Worm (Caenorhabditis elegans) whole organism, L4 larva: ENCODE data around the gene kcc-2.

Experiments
- F10B5.3 ChIP-seq: sonication (generic microtip); optimal IDR thresholded peaks from 2 replicates; lab custom pipeline; 2016; ENCODE audit warnings: mild to moderate bottlenecking, missing genetic modification characterization, missing compliant biosample characterization
- F49E8.2 ChIP-seq: sonication (generic microtip); optimal IDR thresholded peaks from 2 replicates; lab custom pipeline; 2016; ENCODE audit warnings: missing compliant biosample characterization, mild to moderate bottlenecking, missing genetic modification characterization, borderline replicate concordance
- Y5F2A.4 ChIP-seq: fragments of 200-800 bp; sonication (Bioruptor generic); optimal IDR thresholded peaks from 2 replicates; lab custom pipeline; 2018; ENCODE audit warnings: mild to moderate bottlenecking, missing genetic modification characterization, missing compliant biosample characterization
- aha-1 ChIP-seq: fragments of 150-350 bp; peaks from one replicate; lab custom pipeline; 2014; ENCODE audit warnings: missing biosample characterization, missing genetic modification characterization
- ama-1 ChIP-seq: fragments of 150-350 bp; optimal IDR thresholded peaks from 2 replicates; lab custom pipeline; 2014; ENCODE audit warnings: inconsistent platforms, mixed read lengths
- ceh-20 ChIP-seq: fragments of 200-800 bp; sonication (Bioruptor generic); IDR thresholded peaks from 2 replicates; pipeline ENCODE4 v1.3.6; 2022; ENCODE audit warnings: missing genetic modification reagents, missing genetic modification characterization, missing compliant biosample characterization
- ceh-28 ChIP-seq: fragments of 150-350 bp; optimal IDR thresholded peaks from 2 replicates; lab custom pipeline; 2014; ENCODE audit warnings: missing biosample characterization, missing genetic modification reagents, missing genetic modification characterization
- ceh-44 ChIP-seq: fragments of 200-800 bp; sonication (Bioruptor generic); IDR thresholded peaks from 2 replicates; pipeline ENCODE4 v1.3.6; 2022; ENCODE audit warnings: missing genetic modification reagents, missing genetic modification characterization, missing compliant biosample characterization
- ceh-62 ChIP-seq: sonication (generic microtip); optimal IDR thresholded peaks from 2 replicates; lab custom pipeline; 2017; ENCODE audit warnings: missing biosample characterization, missing genetic modification characterization
- ces-1 ChIP-seq: fragments of 150-350 bp; sonication (generic microtip); optimal IDR thresholded peaks from 4 replicates; lab custom pipeline; 2014; ENCODE audit warnings: missing biosample characterization, missing genetic modification reagents, missing genetic modification characterization
- daf-12 ChIP-seq: fragments of 150-350 bp; optimal IDR thresholded peaks from 2 replicates; lab custom pipeline; 2014; ENCODE audit warnings: missing biosample characterization, missing genetic modification reagents, missing genetic modification characterization
- daf-8 ChIP-seq: fragments of 200-800 bp; sonication (Bioruptor generic); IDR thresholded peaks from 2 replicates; pipeline ENCODE4 v1.3.6; 2022; ENCODE audit warnings: missing genetic modification characterization, missing compliant biosample characterization
- dmd-8 ChIP-seq: fragments of 200-800 bp; sonication (Bioruptor generic); IDR thresholded peaks from 2 replicates; pipeline ENCODE4 v1.3.6; 2022; ENCODE audit warnings: missing genetic modification characterization, missing compliant biosample characterization
- duxl-1 ChIP-seq: sonication (generic microtip); optimal IDR thresholded peaks from 2 replicates; lab custom pipeline; 2016; ENCODE audit warnings: mild to moderate bottlenecking, missing genetic modification characterization, moderate library complexity, missing compliant biosample characterization; ENCODE audit not compliant: poor library complexity
- fkh-10 ChIP-seq: fragments of 150-350 bp; optimal IDR thresholded peaks from 2 replicates; lab custom pipeline; 2014; ENCODE audit warnings: missing biosample characterization, missing genetic modification reagents, missing genetic modification characterization
- lin-15B ChIP-seq: fragments of 150-350 bp; sonication (generic microtip); optimal IDR thresholded peaks from 3 replicates; lab custom pipeline; 2014; ENCODE audit warnings: missing biosample characterization, missing genetic modification characterization
- lin-29 ChIP-seq: fragments of 200-800 bp; sonication (Bioruptor generic); IDR thresholded peaks from 2 replicates; pipeline ENCODE4 v1.3.6; 2022; ENCODE audit warnings: missing genetic modification reagents, missing genetic modification characterization, missing compliant biosample characterization
- lin-38 ChIP-seq: fragments of 200-800 bp; sonication (Bioruptor generic); IDR thresholded peaks from 2 replicates; pipeline ENCODE4 v1.3.6; 2022; ENCODE audit warnings: missing genetic modification reagents, missing genetic modification characterization, missing compliant biosample characterization
- lsy-2 ChIP-seq, 2 experiments: fragments of 150-350 bp in 1 of 2; sonication (generic microtip) in 1 of 2; optimal IDR thresholded peaks; 2 replicates each; lab custom pipeline; 2014 to 2017; ENCODE audit warnings: missing biosample characterization in 2 of 2, missing genetic modification characterization in 2 of 2
- madf-5 ChIP-seq, 2 experiments: fragments of 200-800 bp; sonication (Bioruptor generic); IDR thresholded peaks; 2 replicates each; pipeline ENCODE4 v1.3.6; 2022; ENCODE audit warnings: missing compliant biosample characterization in 2 of 2, missing genetic modification characterization in 2 of 2
- mdl-1 ChIP-seq, 2 experiments: fragments of 150-350 bp in 1 of 2; sonication (generic microtip) in 1 of 2; optimal IDR thresholded peaks; 2 replicates each; lab custom pipeline; 2014 to 2017; ENCODE audit warnings: missing biosample characterization in 2 of 2, missing genetic modification characterization in 2 of 2
- nhr-11 ChIP-seq: fragments of 150-350 bp; optimal IDR thresholded peaks from 2 replicates; lab custom pipeline; 2014; ENCODE audit warnings: missing biosample characterization, missing genetic modification characterization
- nhr-111 ChIP-seq: fragments of 200-800 bp; sonication (Bioruptor generic); optimal IDR thresholded peaks from 2 replicates; lab custom pipeline; 2018; ENCODE audit warnings: mild to moderate bottlenecking, missing genetic modification characterization, missing compliant biosample characterization
- nhr-41 ChIP-seq: fragments of 200-800 bp; sonication (Bioruptor generic); IDR thresholded peaks from 2 replicates; pipeline ENCODE4 v1.3.6; 2022; ENCODE audit warnings: missing genetic modification reagents, missing genetic modification characterization, missing compliant biosample characterization
- nhr-48 ChIP-seq: sonication (generic microtip); optimal IDR thresholded peaks from 2 replicates; lab custom pipeline; 2016; ENCODE audit warnings: mild to moderate bottlenecking, missing genetic modification characterization, missing compliant biosample characterization
- nhr-6 ChIP-seq: fragments of 150-350 bp; optimal IDR thresholded peaks from 2 replicates; lab custom pipeline; 2014; ENCODE audit warnings: missing biosample characterization, missing genetic modification characterization
- nhr-76 ChIP-seq: fragments of 150-350 bp; optimal IDR thresholded peaks from 2 replicates; lab custom pipeline; 2014; ENCODE audit warnings: missing biosample characterization, missing genetic modification characterization
- pha-4 ChIP-seq, 2 experiments: fragments of 150-350 bp in 1 of 2; fragments of 200-800 bp in 1 of 2; sonication (Bioruptor generic) in 1 of 2; IDR thresholded peaks in 1 of 2; optimal IDR thresholded peaks in 1 of 2; 2 replicates each; pipeline versions ENCODE4 v1.3.6 to Lab custom; 2014 to 2022; ENCODE audit warnings: missing genetic modification characterization in 2 of 2, missing genetic modification reagents in 2 of 2, missing biosample characterization in 1 of 2, missing compliant biosample characterization in 1 of 2
- sdz-12 ChIP-seq: fragments of 200-800 bp; sonication (Bioruptor generic); optimal IDR thresholded peaks from 2 replicates; lab custom pipeline; 2018; ENCODE audit warnings: mild to moderate bottlenecking, missing genetic modification characterization, missing compliant biosample characterization
- set-16 ChIP-seq: fragments of 200-800 bp; sonication (Bioruptor generic); IDR thresholded peaks from 2 replicates; pipeline ENCODE4 v1.3.6; 2022; ENCODE audit warnings: missing genetic modification reagents, missing genetic modification characterization, missing compliant biosample characterization
- skn-1 ChIP-seq: fragments of 150-350 bp; optimal IDR thresholded peaks from 2 replicates; lab custom pipeline; 2014; ENCODE audit warnings: missing biosample characterization, missing genetic modification characterization
- snpc-1.2 ChIP-seq: fragments of 200-800 bp; sonication (Bioruptor generic); IDR thresholded peaks from 2 replicates; pipeline ENCODE4 v1.3.6; 2022; ENCODE audit warnings: missing genetic modification reagents, missing genetic modification characterization, missing compliant biosample characterization
- snpc-4 ChIP-seq: fragments of 150-350 bp; optimal IDR thresholded peaks from 2 replicates; lab custom pipeline; 2014; ENCODE audit warnings: missing biosample characterization, missing genetic modification characterization
- unc-62 ChIP-seq, 3 experiments: fragments of 150-350 bp in 1 of 3; sonication (generic microtip); optimal IDR thresholded peaks in 2 of 3; peaks in 1 of 3; 1 replicate in 1 of 3; 2 replicates in 2 of 3; lab custom pipeline; 2014 to 2017; ENCODE audit warnings: missing biosample characterization in 3 of 3, missing genetic modification characterization in 3 of 3, missing genetic modification reagents in 3 of 3, missing genotype in 1 of 3
- zfp-3 ChIP-seq: fragments of 200-800 bp; sonication (Bioruptor generic); conservative IDR thresholded peaks from 2 replicates; pipeline ENCODE4 v1.3.6; 2022; ENCODE audit warnings: missing genetic modification reagents, missing genetic modification characterization, missing compliant biosample characterization

The kcc-2 gene

DNA sequence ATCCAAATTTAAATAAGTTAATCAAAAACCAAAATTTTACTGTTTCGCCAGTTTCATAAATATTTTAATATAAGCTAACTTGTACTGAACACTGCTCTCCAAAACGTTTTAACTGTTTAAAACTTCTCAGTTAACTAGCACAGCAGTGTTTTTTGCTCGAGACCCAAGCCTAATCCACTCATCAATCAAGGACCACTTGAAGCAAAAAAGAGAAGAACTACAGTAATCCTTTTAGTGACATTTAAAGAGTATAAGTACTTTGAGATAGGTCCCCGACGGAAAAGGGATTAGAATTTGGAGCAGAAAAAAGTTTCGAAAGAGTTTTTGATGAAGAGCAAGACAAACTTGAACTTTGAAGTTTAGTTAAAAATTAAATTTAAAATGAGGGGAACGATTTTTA lies 23.9 kb downstream of the kcc-2 start:
- no peak for TF ChIP-seq ceh-28 (tag; lab: Kevin White, UChicago)
- no peak for TF ChIP-seq snpc-4
- no peak for TF ChIP-seq nhr-48
- peak in 1 of 2 experiments; percentile 54 for TF ChIP-seq lsy-2 (tag; optimal IDR thresholded peaks at IDR 0.05; lab: Kevin White, UChicago)
- TF ChIP-seq lin-29, result no peak
- peak; percentile 62; the same call in 1 of the 2 replicates for TF ChIP-seq ceh-20
- TF ChIP-seq Y5F2A.4 (GFP tag; lab: Kevin White, UChicago), result no peak
- TF ChIP-seq ceh-44 (GFP tag; lab: Robert Waterston, UW), result no peak
- TF ChIP-seq nhr-111 (GFP tag; lab: Kevin White, UChicago), result no peak
- no peak for TF ChIP-seq lin-38 (GFP tag; lab: Robert Waterston, UW)

DNA sequence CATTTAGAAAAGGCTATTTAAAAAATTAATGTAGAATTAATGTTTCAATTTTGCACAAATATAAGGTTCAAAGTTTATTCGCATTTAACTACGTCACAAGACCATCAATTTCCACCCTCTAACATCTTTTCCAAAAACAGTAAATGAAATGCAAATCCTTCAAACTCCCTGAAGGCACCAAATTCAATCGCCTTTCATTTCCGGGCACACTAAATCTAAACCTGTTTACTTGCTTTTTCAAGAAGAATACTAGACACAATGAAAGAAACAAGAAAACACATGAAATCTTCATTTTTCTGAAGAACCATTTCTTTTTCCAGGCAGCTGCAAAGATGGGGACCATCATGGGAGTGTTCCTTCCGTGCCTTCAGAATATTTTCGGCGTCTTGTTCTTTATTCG lies 24.4 kb downstream of the kcc-2 start:
- TF ChIP-seq fkh-10 (GFP tag; lab: Kevin White, UChicago), result peak; percentile 75
- no peak for TF ChIP-seq nhr-11 (tag; lab: Kevin White, UChicago)
- TF ChIP-seq nhr-41, result no peak
- no peak for TF ChIP-seq skn-1 (tag; lab: Kevin White, UChicago)
- no peak for TF ChIP-seq ceh-62 (tag; lab: Kevin White, UChicago)
- no peak for TF ChIP-seq ceh-28 (tag; lab: Kevin White, UChicago)
- no peak for TF ChIP-seq lin-15B (tag; lab: Kevin White, UChicago)
- no peak for TF ChIP-seq ceh-44 (GFP tag; lab: Robert Waterston, UW)
- TF ChIP-seq ces-1, result peak; percentile 31
- TF ChIP-seq, all 104 proteins: peak for 2

DNA sequence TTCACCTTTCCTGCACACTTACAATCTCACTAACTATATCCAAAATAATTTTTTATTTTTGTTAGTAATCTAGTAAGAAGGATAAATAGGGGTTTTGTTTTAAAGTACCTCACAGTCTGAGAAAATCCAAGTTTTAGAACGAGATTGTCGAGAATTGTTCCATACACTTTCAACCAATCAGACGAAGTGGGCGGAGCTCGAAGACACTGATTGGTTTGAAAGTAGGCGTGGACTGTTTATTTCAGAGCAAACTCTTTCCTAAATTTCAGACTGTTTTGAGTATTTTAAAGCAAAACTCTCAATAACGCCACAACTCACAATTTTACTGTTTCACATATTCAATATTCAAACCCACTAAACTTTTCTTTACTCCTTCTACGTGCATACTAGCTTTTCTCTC lies 30.2 kb downstream of the kcc-2 start:
- TF ChIP-seq dmd-8 (GFP tag; lab: Robert Waterston, UW) (no peak), ama-1 (no peak), duxl-1 (tag; lab: Kevin White, UChicago) (no peak), lsy-2 (tag; optimal IDR thresholded peaks at IDR 0.05; lab: Kevin White, UChicago) (no peak), set-16 (no peak), snpc-4 (no peak), zfp-3 (GFP tag; lab: Robert Waterston, UW) (no peak)

DNA sequence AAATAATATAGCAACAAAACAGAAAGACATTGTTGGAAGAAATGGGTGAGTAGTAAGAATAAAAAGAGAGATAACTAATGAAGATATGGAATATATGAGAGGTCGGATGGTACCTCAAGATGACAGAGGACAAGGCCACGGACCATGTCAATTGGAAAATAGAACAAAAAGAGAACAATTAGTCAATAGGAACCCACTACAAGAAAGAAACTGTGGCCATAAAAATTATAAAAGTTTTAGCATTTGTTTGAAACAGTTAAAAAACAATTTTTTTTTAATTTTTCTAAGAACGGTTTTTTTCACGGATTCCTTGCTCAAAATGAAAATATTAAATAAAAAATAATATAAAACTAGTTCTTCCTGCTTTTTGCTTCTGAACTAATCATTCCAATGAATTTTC lies 35.4 kb downstream of the kcc-2 start, which contains the start of gene cpg-20:
cpg-20 (minus strand) TSS at position 101 of the 400 bp plus-strand sequence.
- TF ChIP-seq pha-4 (GFP tag; IDR thresholded peaks at IDR 0.05; lab: Robert Waterston, UW), result no peak
- TF ChIP-seq pha-4 (tag; optimal IDR thresholded peaks at IDR 0.05; lab: Kevin White, UChicago), result no peak
- TF ChIP-seq mdl-1 (tag; optimal IDR thresholded peaks at IDR 0.05; lab: Kevin White, UChicago), result no peak
- no peak for TF ChIP-seq skn-1 (tag; lab: Kevin White, UChicago)
- TF ChIP-seq ces-1, result no peak
- no peak for TF ChIP-seq unc-62 (GFP tag; optimal IDR thresholded peaks at IDR 0.05 in 1 of 2; lab: Kevin White, UChicago)
- no peak for TF ChIP-seq unc-62 (tag; optimal IDR thresholded peaks at IDR 0.05; lab: Kevin White, UChicago)
- no peak for TF ChIP-seq nhr-76
- TF ChIP-seq daf-8 (GFP tag; lab: Robert Waterston, UW), result no peak
- TF ChIP-seq sdz-12, result no peak
- TF ChIP-seq snpc-1.2 (GFP tag; lab: Robert Waterston, UW), result no peak
- no peak for TF ChIP-seq F10B5.3 (tag; lab: Kevin White, UChicago)
- no peak for TF ChIP-seq F49E8.2 (tag; lab: Kevin White, UChicago)
- TF ChIP-seq aha-1 (tag; lab: Kevin White, UChicago), result no peak
- TF ChIP-seq nhr-6 (tag; lab: Kevin White, UChicago), result no peak
- TF ChIP-seq madf-5 (GFP tag; IDR thresholded peaks at IDR 0.05; lab: Robert Waterston, UW), result no peak
- no peak for TF ChIP-seq daf-12 (tag; lab: Kevin White, UChicago)
